Worm (Caenorhabditis elegans) whole organism, L4 larva: ENCODE measurements around the gene Y46E12A.2.
A peak's percentile ranks its signal among the peaks of the same experiment; 100 is the strongest.

Experiments
- F10B5.3 ChIP-seq: sonication (generic microtip); optimal IDR thresholded peaks from 2 replicates; lab custom pipeline; 2016; ENCODE audit warnings: mild to moderate bottlenecking, missing genetic modification characterization, missing compliant biosample characterization
- ZK546.5 ChIP-seq, 2 experiments: sonication (generic microtip); optimal IDR thresholded peaks; 2 replicates each; lab custom pipeline; 2017; ENCODE audit warnings: missing biosample characterization in 2 of 2, missing genetic modification characterization in 2 of 2
- aha-1 ChIP-seq: fragments of 150-350 bp; peaks from one replicate; lab custom pipeline; 2014; ENCODE audit warnings: missing biosample characterization, missing genetic modification characterization
- ama-1 ChIP-seq: fragments of 150-350 bp; optimal IDR thresholded peaks from 2 replicates; lab custom pipeline; 2014; ENCODE audit warnings: inconsistent platforms, mixed read lengths
- ceh-82 ChIP-seq: sonication (generic microtip); optimal IDR thresholded peaks from 2 replicates; lab custom pipeline; 2017; ENCODE audit warnings: missing biosample characterization, missing genetic modification characterization
- cey-2 ChIP-seq: sonication (generic microtip); optimal IDR thresholded peaks from 3 replicates; lab custom pipeline; 2017; ENCODE audit warnings: missing genetic modification characterization, mild to moderate bottlenecking, missing compliant biosample characterization, antibody characterized with exemption, borderline replicate concordance; ENCODE audit not compliant: insufficient read depth
- dpl-1 ChIP-seq: fragments of 150-350 bp; optimal IDR thresholded peaks from 2 replicates; lab custom pipeline; 2014; ENCODE audit warnings: missing biosample characterization, missing genetic modification reagents, missing genetic modification characterization
- duxl-1 ChIP-seq: sonication (generic microtip); optimal IDR thresholded peaks from 2 replicates; lab custom pipeline; 2016; ENCODE audit warnings: mild to moderate bottlenecking, missing genetic modification characterization, moderate library complexity, missing compliant biosample characterization; ENCODE audit not compliant: poor library complexity
- jun-1 ChIP-seq: fragments of 150-350 bp; optimal IDR thresholded peaks from 2 replicates; lab custom pipeline; 2014; ENCODE audit warnings: missing biosample characterization, missing genetic modification reagents, missing genetic modification characterization
- lir-3 ChIP-seq: sonication (generic microtip); optimal IDR thresholded peaks from 2 replicates; lab custom pipeline; 2016; ENCODE audit warnings: mild to moderate bottlenecking, missing genetic modification characterization, missing compliant biosample characterization
- lsy-2 ChIP-seq, 2 experiments: fragments of 150-350 bp in 1 of 2; sonication (generic microtip) in 1 of 2; optimal IDR thresholded peaks; 2 replicates each; lab custom pipeline; 2014 to 2017; ENCODE audit warnings: missing biosample characterization in 2 of 2, missing genetic modification characterization in 2 of 2
- mes-2 ChIP-seq: sonication (generic microtip); optimal IDR thresholded peaks from 2 replicates; lab custom pipeline; 2016; ENCODE audit warnings: missing genotype, mild to moderate bottlenecking, missing genetic modification characterization, missing compliant biosample characterization; ENCODE audit not compliant: poor library complexity, severe bottlenecking
- nhr-10 ChIP-seq: fragments of 150-350 bp; optimal IDR thresholded peaks from 2 replicates; lab custom pipeline; 2014; ENCODE audit warnings: missing biosample characterization, missing genetic modification characterization
- nhr-111 ChIP-seq: fragments of 200-800 bp; sonication (Bioruptor generic); optimal IDR thresholded peaks from 2 replicates; lab custom pipeline; 2018; ENCODE audit warnings: mild to moderate bottlenecking, missing genetic modification characterization, missing compliant biosample characterization

DNA sequence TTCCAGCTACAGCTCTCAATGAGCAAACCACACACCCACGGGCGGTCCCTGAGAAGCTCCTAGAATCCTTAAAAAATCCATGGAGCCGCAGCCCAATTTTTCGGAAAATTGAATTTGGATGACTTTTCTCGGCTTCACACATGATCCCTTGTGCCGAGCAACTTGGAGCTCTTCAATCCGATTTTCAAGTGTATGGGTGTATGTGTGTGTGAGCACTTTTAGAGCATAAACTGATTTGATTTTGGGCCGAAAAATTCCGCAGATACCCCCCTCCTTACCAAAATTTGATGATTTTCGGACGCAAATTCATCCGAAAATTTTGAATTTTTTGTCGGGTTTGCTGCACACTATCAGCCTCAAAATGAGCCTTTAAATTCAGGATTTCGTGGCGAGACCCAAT lies 26.9 kb upstream of the Y46E12A.2 start:
- TF ChIP-seq duxl-1 (tag; lab: Kevin White, UChicago): no peak
- peak; percentile 70 for TF ChIP-seq aha-1
- TF ChIP-seq cey-2 (tag; lab: Kevin White, UChicago): no peak
- no peak for TF ChIP-seq ZK546.5 (tag; optimal IDR thresholded peaks at IDR 0.05; lab: Kevin White, UChicago)
- TF ChIP-seq lsy-2 (tag; optimal IDR thresholded peaks at IDR 0.05; lab: Kevin White, UChicago): no peak
- TF ChIP-seq lir-3 (tag; lab: Kevin White, UChicago): no peak
- TF ChIP-seq dpl-1 (GFP tag; lab: Kevin White, UChicago): no peak
- TF ChIP-seq ama-1: no peak
- no peak for TF ChIP-seq nhr-111 (GFP tag; lab: Kevin White, UChicago)
- TF ChIP-seq jun-1 (tag; lab: Kevin White, UChicago): no peak
- TF ChIP-seq ceh-82 (tag; lab: Kevin White, UChicago): no peak
- no peak for TF ChIP-seq mes-2 (tag; lab: Kevin White, UChicago)
- no peak for TF ChIP-seq nhr-10 (tag; lab: Kevin White, UChicago)
- no peak for TF ChIP-seq F10B5.3 (tag; lab: Kevin White, UChicago)
